Fruit fly (Drosophila melanogaster) whole organism: ENCODE data around the gene CG1299.

ENCODE experiments used
- CG8478 ChIP-seq: fragments of >200 bp; optimal IDR thresholded peaks from 2 replicates; lab custom pipeline; 2018; ENCODE audit warnings: inconsistent platforms
- Dll ChIP-seq: fragments of >200 bp; optimal IDR thresholded peaks from 2 replicates; lab custom pipeline; 2017
- EcR ChIP-seq, 2 experiments: fragments of >200 bp; optimal IDR thresholded peaks; 2 replicates each; lab custom pipeline; 2017; ENCODE audit warnings: missing biosample characterization in 2 of 2, missing genetic modification characterization in 2 of 2, missing genetic modification reagents in 2 of 2
- pan ChIP-seq: fragments of >200 bp; optimal IDR thresholded peaks from 2 replicates; lab custom pipeline; 2017
- psq ChIP-seq: fragments of >200 bp; optimal IDR thresholded peaks from 2 replicates; lab custom pipeline; 2017
- usp ChIP-seq: fragments of >200 bp; optimal IDR thresholded peaks from 2 replicates; lab custom pipeline; 2017; ENCODE audit warnings: missing biosample characterization, missing genetic modification characterization, mixed read lengths

- no peak for TF ChIP-seq psq (lab: Kevin White, UChicago)
- TF ChIP-seq CG8478 = no peak
- no peak for TF ChIP-seq pan (lab: Kevin White, UChicago)
- no peak for TF ChIP-seq usp (GFP tag; lab: Kevin White, UChicago)
- no peak for TF ChIP-seq EcR (GFP tag; optimal IDR thresholded peaks at IDR 0.05; lab: Kevin White, UChicago)
- TF ChIP-seq Dll (lab: Kevin White, UChicago) = no peak
These were observed 9.9 kb downstream of the CG1299 start for dm6 chr3L:4158361-4158760.
